Fruit fly (Drosophila melanogaster): Measurements from ENCODE around the gene CHKov1.

dm6 chr3R:25309175-25309574, 19.9 kb downstream of the CHKov1 start:
- TF ChIP-seq lola (GFP tag; optimal IDR thresholded peaks at IDR 0.05) (no peak), woc (GFP tag; optimal IDR thresholded peaks at IDR 0.05) (no peak), Hr78 (GFP tag; optimal IDR thresholded peaks at IDR 0.05) (no peak), jim (GFP tag; optimal IDR thresholded peaks at IDR 0.05) (no peak), fru (GFP tag; optimal IDR thresholded peaks at IDR 0.05) (no peak), h (GFP tag; optimal IDR thresholded peaks at IDR 0.05) (no peak), Dfd (GFP tag; optimal IDR thresholded peaks at IDR 0.05) (no peak)
